Worm (Caenorhabditis elegans) whole organism, L4 larva: ENCODE data around the gene C29F9.5.

Source experiments
- Y5F2A.4 ChIP-seq: fragments of 200-800 bp; sonication (Bioruptor generic); optimal IDR thresholded peaks from 2 replicates; lab custom pipeline; 2018; ENCODE audit warnings: mild to moderate bottlenecking, missing genetic modification characterization, missing compliant biosample characterization
- ces-1 ChIP-seq: fragments of 150-350 bp; sonication (generic microtip); optimal IDR thresholded peaks from 4 replicates; lab custom pipeline; 2014; ENCODE audit warnings: missing biosample characterization, missing genetic modification reagents, missing genetic modification characterization
- egl-27 ChIP-seq: sonication (generic microtip); optimal IDR thresholded peaks from 3 replicates; lab custom pipeline; 2017; ENCODE audit warnings: missing biosample characterization, missing genetic modification reagents, missing genetic modification characterization
- fkh-10 ChIP-seq: fragments of 150-350 bp; optimal IDR thresholded peaks from 2 replicates; lab custom pipeline; 2014; ENCODE audit warnings: missing biosample characterization, missing genetic modification reagents, missing genetic modification characterization
- hif-1 ChIP-seq, 2 experiments: sonication (generic microtip); optimal IDR thresholded peaks; 2 replicates each; lab custom pipeline; 2016 to 2017; ENCODE audit warnings: missing compliant biosample characterization in 2 of 2, missing genetic modification characterization in 2 of 2, missing genetic modification reagents in 2 of 2, missing genotype in 2 of 2, mild to moderate bottlenecking in 1 of 2
- jun-1 ChIP-seq: fragments of 150-350 bp; optimal IDR thresholded peaks from 2 replicates; lab custom pipeline; 2014; ENCODE audit warnings: missing biosample characterization, missing genetic modification reagents, missing genetic modification characterization
- lin-38 ChIP-seq: fragments of 200-800 bp; sonication (Bioruptor generic); IDR thresholded peaks from 2 replicates; pipeline ENCODE4 v1.3.6; 2022; ENCODE audit warnings: missing genetic modification reagents, missing genetic modification characterization, missing compliant biosample characterization
- madf-5 ChIP-seq, 2 experiments: fragments of 200-800 bp; sonication (Bioruptor generic); IDR thresholded peaks; 2 replicates each; pipeline ENCODE4 v1.3.6; 2022; ENCODE audit warnings: missing compliant biosample characterization in 2 of 2, missing genetic modification characterization in 2 of 2
- mdl-1 ChIP-seq, 2 experiments: fragments of 150-350 bp in 1 of 2; sonication (generic microtip) in 1 of 2; optimal IDR thresholded peaks; 2 replicates each; lab custom pipeline; 2014 to 2017; ENCODE audit warnings: missing biosample characterization in 2 of 2, missing genetic modification characterization in 2 of 2
- mxl-3 ChIP-seq: fragments of 200-800 bp; sonication (Bioruptor generic); optimal IDR thresholded peaks from 2 replicates; lab custom pipeline; 2018; ENCODE audit warnings: mild to moderate bottlenecking, missing genetic modification characterization, missing compliant biosample characterization
- nhr-237 ChIP-seq: sonication (generic microtip); optimal IDR thresholded peaks from 2 replicates; lab custom pipeline; 2017; ENCODE audit warnings: missing biosample characterization, missing genetic modification characterization
- snpc-4 ChIP-seq: fragments of 150-350 bp; optimal IDR thresholded peaks from 2 replicates; lab custom pipeline; 2014; ENCODE audit warnings: missing biosample characterization, missing genetic modification characterization
- unc-62 ChIP-seq, 3 experiments: fragments of 150-350 bp in 1 of 3; sonication (generic microtip); optimal IDR thresholded peaks in 2 of 3; peaks in 1 of 3; 1 replicate in 1 of 3; 2 replicates in 2 of 3; lab custom pipeline; 2014 to 2017; ENCODE audit warnings: missing biosample characterization in 3 of 3, missing genetic modification characterization in 3 of 3, missing genetic modification reagents in 3 of 3, missing genotype in 1 of 3

DNA sequence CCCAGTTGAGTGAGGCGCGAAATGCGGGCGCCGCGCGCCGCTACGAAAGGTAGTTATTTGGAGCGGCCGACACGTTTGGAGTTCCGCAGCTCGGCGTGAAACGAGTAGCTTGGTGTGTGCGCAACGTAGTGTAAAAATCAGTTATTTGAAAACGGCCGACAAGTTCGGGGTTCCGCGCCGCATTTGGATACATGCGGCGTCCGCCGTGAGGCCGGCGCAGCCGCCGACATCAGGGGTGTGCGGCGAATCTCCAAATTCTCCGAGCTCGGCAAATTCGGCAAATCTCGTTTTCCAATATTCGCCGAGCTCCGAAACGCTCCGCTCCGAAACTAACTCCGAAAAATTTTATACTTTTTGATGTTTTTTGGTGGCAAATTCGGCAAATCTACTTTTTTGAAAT lies 40.7 kb downstream of the C29F9.5 start:
- TF ChIP-seq fkh-10, result no peak
- TF ChIP-seq jun-1 (tag; lab: Kevin White, UChicago), result no peak
- TF ChIP-seq mxl-3 (GFP tag; lab: Kevin White, UChicago), result no peak
- no peak for TF ChIP-seq ces-1 (GFP tag; lab: Kevin White, UChicago)
- TF ChIP-seq snpc-4 (tag; lab: Kevin White, UChicago), result no peak
- no peak for TF ChIP-seq Y5F2A.4 (GFP tag; lab: Kevin White, UChicago)
- TF ChIP-seq nhr-237 (tag; lab: Kevin White, UChicago), result no peak
- no peak for TF ChIP-seq egl-27 (tag; lab: Kevin White, UChicago)
- no peak for TF ChIP-seq mdl-1 (tag; optimal IDR thresholded peaks at IDR 0.05; lab: Kevin White, UChicago)
- no peak for TF ChIP-seq madf-5 (GFP tag; IDR thresholded peaks at IDR 0.05; lab: Robert Waterston, UW)
- TF ChIP-seq lin-38, result no peak
- TF ChIP-seq unc-62 (GFP tag; optimal IDR thresholded peaks at IDR 0.05 in 1 of 2; lab: Kevin White, UChicago), result no peak
- no peak for TF ChIP-seq unc-62 (tag; optimal IDR thresholded peaks at IDR 0.05; lab: Kevin White, UChicago)
- TF ChIP-seq hif-1 (tag; optimal IDR thresholded peaks at IDR 0.05; lab: Kevin White, UChicago), result no peak
